Fruit fly (Drosophila melanogaster) whole organism, embryonic: ENCODE measurements around the gene Try29F.

ENCODE experiments used
- Aef1 ChIP-seq: fragments of 200-800 bp; sonication (Bioruptor generic); IDR thresholded peaks from 3 replicates; pipeline ENCODE4 v1.3.6; 2022; ENCODE audit warnings: missing biosample characterization, missing genetic modification characterization
- Atf3 ChIP-seq: fragments of 200-800 bp; sonication (Bioruptor generic); optimal IDR thresholded peaks from 3 replicates; lab custom pipeline; 2016; ENCODE audit warnings: missing biosample characterization, missing genetic modification characterization
- Bgb ChIP-seq: fragments of 200-800 bp; sonication (Bioruptor generic); IDR thresholded peaks from 2 replicates; pipeline ENCODE4 v1.3.6; 2022; ENCODE audit warnings: missing biosample characterization, missing genetic modification characterization; ENCODE audit not compliant: partially characterized antibody
- CG10654 ChIP-seq: fragments of 200-800 bp; sonication (Bioruptor generic); optimal IDR thresholded peaks from 2 replicates; lab custom pipeline; 2016; ENCODE audit warnings: missing biosample characterization, missing genetic modification characterization
- CG11504 ChIP-seq: fragments of 200-800 bp; sonication (Bioruptor generic); optimal IDR thresholded peaks from 3 replicates; lab custom pipeline; 2019; ENCODE audit warnings: missing biosample characterization, mild to moderate bottlenecking, missing genetic modification characterization, moderate library complexity
- CG11560 ChIP-seq: fragments of 200-800 bp; sonication (Bioruptor generic); IDR thresholded peaks from 3 replicates; pipeline ENCODE4 v1.3.6; 2022; ENCODE audit warnings: missing biosample characterization, missing genetic modification characterization
- CG12219 ChIP-seq: fragments of 200-800 bp; sonication (Bioruptor generic); optimal IDR thresholded peaks from 3 replicates; lab custom pipeline; 2018; ENCODE audit warnings: missing biosample characterization, mild to moderate bottlenecking, missing genetic modification characterization
- CG14014 ChIP-seq: fragments of 200-800 bp; sonication (Bioruptor generic); IDR thresholded peaks from 2 replicates; pipeline ENCODE4 v1.3.6; 2022; ENCODE audit warnings: missing biosample characterization, missing genetic modification characterization
- CG17912 ChIP-seq: fragments of 200-800 bp; sonication (Bioruptor generic); optimal IDR thresholded peaks from 2 replicates; lab custom pipeline; 2018; ENCODE audit warnings: missing biosample characterization, mild to moderate bottlenecking, missing genetic modification characterization
- CG1832 ChIP-seq: fragments of 200-800 bp; sonication (Bioruptor generic); optimal IDR thresholded peaks from 2 replicates; lab custom pipeline; 2017; ENCODE audit warnings: missing biosample characterization, mild to moderate bottlenecking, missing genetic modification characterization, inconsistent platforms
- CG18476 ChIP-seq: fragments of 200-800 bp; sonication (Bioruptor generic); optimal IDR thresholded peaks from 2 replicates; lab custom pipeline; 2016; ENCODE audit warnings: missing biosample characterization, mild to moderate bottlenecking, missing genetic modification characterization
- CG2116 ChIP-seq: fragments of 200-800 bp; sonication (Bioruptor generic); optimal IDR thresholded peaks from 3 replicates; lab custom pipeline; 2018; ENCODE audit warnings: missing biosample characterization, mild to moderate bottlenecking, missing genetic modification characterization
- CG2875 ChIP-seq: fragments of 200-800 bp; sonication (Bioruptor generic); optimal IDR thresholded peaks from 2 replicates; lab custom pipeline; 2017; ENCODE audit warnings: missing biosample characterization, mild to moderate bottlenecking, missing genetic modification characterization, missing genetic modification reagents
- CG31388 ChIP-seq: fragments of 200-800 bp; sonication (Bioruptor generic); optimal IDR thresholded peaks from 2 replicates; lab custom pipeline; 2016; ENCODE audit warnings: missing biosample characterization, missing genetic modification characterization
- CG3407 ChIP-seq: fragments of 200-800 bp; sonication (Bioruptor generic); optimal IDR thresholded peaks from 2 replicates; lab custom pipeline; 2018; ENCODE audit warnings: missing biosample characterization, mild to moderate bottlenecking, missing genetic modification characterization
- CG3995 ChIP-seq: fragments of 200-800 bp; sonication (Bioruptor generic); optimal IDR thresholded peaks from 3 replicates; lab custom pipeline; 2016; ENCODE audit warnings: missing biosample characterization, missing genetic modification characterization
- CG42726 ChIP-seq: fragments of 200-800 bp; sonication (Bioruptor generic); IDR thresholded peaks from 2 replicates; pipeline ENCODE4 v1.3.6; 2022; ENCODE audit warnings: missing biosample characterization, missing genetic modification characterization; ENCODE audit not compliant: partially characterized antibody
- CG4404 ChIP-seq: fragments of 200-800 bp; sonication (Bioruptor generic); IDR thresholded peaks from 2 replicates; pipeline ENCODE4 v1.3.6; 2022; ENCODE audit warnings: missing biosample characterization, missing genetic modification characterization
- CG5245 ChIP-seq: fragments of 200-800 bp; sonication (Bioruptor generic); optimal IDR thresholded peaks from 3 replicates; lab custom pipeline; 2016; ENCODE audit warnings: missing biosample characterization, missing genetic modification characterization
- CG6683 ChIP-seq: fragments of 200-800 bp; sonication (Bioruptor generic); optimal IDR thresholded peaks from 2 replicates; lab custom pipeline; 2017; ENCODE audit warnings: missing biosample characterization, mild to moderate bottlenecking, missing genetic modification characterization, missing genetic modification reagents
- CG6813 ChIP-seq: fragments of 200-800 bp; sonication (Bioruptor generic); optimal IDR thresholded peaks from 2 replicates; lab custom pipeline; 2017; ENCODE audit warnings: missing biosample characterization, missing genetic modification characterization, mild to moderate bottlenecking, moderate library complexity, missing genetic modification reagents
- CG7372 ChIP-seq: fragments of 200-800 bp; sonication (Bioruptor generic); IDR thresholded peaks from 2 replicates; pipeline ENCODE4 v1.3.6; 2022; ENCODE audit warnings: missing biosample characterization, missing genetic modification characterization
- CG8765 ChIP-seq: fragments of 200-800 bp; sonication (Bioruptor generic); IDR thresholded peaks from 2 replicates; pipeline ENCODE4 v1.3.6; 2022; ENCODE audit warnings: missing biosample characterization, missing genetic modification characterization
- Dad ChIP-seq: fragments of 200-800 bp; sonication (Bioruptor generic); optimal IDR thresholded peaks from 3 replicates; lab custom pipeline; 2016; ENCODE audit warnings: missing biosample characterization, missing genetic modification characterization
- Elba2 ChIP-seq: fragments of 200-800 bp; sonication (Bioruptor generic); optimal IDR thresholded peaks from 3 replicates; lab custom pipeline; 2016; ENCODE audit warnings: missing biosample characterization, missing genetic modification characterization
- HmgD ChIP-seq: fragments of 200-800 bp; sonication (Bioruptor generic); optimal IDR thresholded peaks from 3 replicates; lab custom pipeline; 2016; ENCODE audit warnings: missing biosample characterization, missing genetic modification characterization
- Hr78 ChIP-seq, 2 experiments: fragments of 200-800 bp in 1 of 2; fragments of >200 bp in 1 of 2; sonication (Bioruptor generic) in 1 of 2; optimal IDR thresholded peaks; 2 replicates each; lab custom pipeline; 2017 to 2019; ENCODE audit warnings: missing biosample characterization in 2 of 2, missing genetic modification characterization in 2 of 2, mild to moderate bottlenecking in 1 of 2, moderate library complexity in 1 of 2
- Mrtf ChIP-seq: fragments of 200-800 bp; sonication (Bioruptor generic); IDR thresholded peaks from 3 replicates; pipeline ENCODE4 v1.3.6; 2022; ENCODE audit warnings: missing biosample characterization, missing genetic modification characterization
- Rx ChIP-seq: fragments of 200-800 bp; sonication (Bioruptor generic); IDR thresholded peaks from 2 replicates; pipeline ENCODE4 v1.3.6; 2022; ENCODE audit warnings: missing biosample characterization, missing genetic modification characterization
- Trl ChIP-seq, 3 experiments: fragments of >200 bp in 2 of 3; fragments of 200-800 bp in 1 of 3; sonication (Bioruptor generic) in 1 of 3; optimal IDR thresholded peaks; 2 replicates in 1 of 3; 3 replicates in 2 of 3; lab custom pipeline; 2016 to 2017; ENCODE audit warnings: missing biosample characterization in 1 of 3, missing genetic modification characterization in 1 of 3
- Usf ChIP-seq: fragments of 200-800 bp; sonication (Bioruptor generic); optimal IDR thresholded peaks from 2 replicates; lab custom pipeline; 2017; ENCODE audit warnings: missing genotype, missing biosample characterization, missing genetic modification characterization
- ato ChIP-seq: fragments of 200-800 bp; sonication (Bioruptor generic); IDR thresholded peaks from 2 replicates; pipeline ENCODE4 v1.3.6; 2022; ENCODE audit warnings: missing biosample characterization, missing genetic modification characterization; ENCODE audit not compliant: partially characterized antibody
- bowl ChIP-seq: fragments of 200-800 bp; sonication (Bioruptor generic); IDR thresholded peaks from 2 replicates; pipeline ENCODE4 v1.3.6; 2022; ENCODE audit warnings: missing biosample characterization, missing genetic modification characterization
- croc ChIP-seq: fragments of 200-800 bp; sonication (Bioruptor generic); conservative IDR thresholded peaks from 3 replicates; pipeline ENCODE4 v1.3.6; 2022; ENCODE audit warnings: missing biosample characterization, missing genetic modification characterization
- da ChIP-seq: fragments of 200-800 bp; sonication (Bioruptor generic); optimal IDR thresholded peaks from 2 replicates; lab custom pipeline; 2016; ENCODE audit warnings: missing biosample characterization, missing genetic modification characterization
- disco-r ChIP-seq: fragments of 200-800 bp; sonication (Bioruptor generic); optimal IDR thresholded peaks from 2 replicates; lab custom pipeline; 2016; ENCODE audit warnings: missing biosample characterization, missing genetic modification characterization
- dmrt99B ChIP-seq: fragments of 200-800 bp; sonication (Bioruptor generic); optimal IDR thresholded peaks from 2 replicates; lab custom pipeline; 2018; ENCODE audit warnings: missing biosample characterization, mild to moderate bottlenecking, missing genetic modification characterization, moderate library complexity
- fd102C ChIP-seq: fragments of 200-800 bp; sonication (Bioruptor generic); optimal IDR thresholded peaks from 2 replicates; lab custom pipeline; 2018; ENCODE audit warnings: missing biosample characterization, mild to moderate bottlenecking, missing genetic modification characterization, moderate library complexity
- gro ChIP-seq: fragments of 200-800 bp; sonication (Bioruptor generic); optimal IDR thresholded peaks from 2 replicates; lab custom pipeline; 2016; ENCODE audit warnings: missing biosample characterization, missing genetic modification characterization
- gsb-n ChIP-seq: fragments of 200-800 bp; sonication (Bioruptor generic); optimal IDR thresholded peaks from 3 replicates; lab custom pipeline; 2018; ENCODE audit warnings: missing biosample characterization, mild to moderate bottlenecking, missing genetic modification characterization
- jigr1 ChIP-seq: fragments of 200-800 bp; sonication (Bioruptor generic); IDR thresholded peaks from 3 replicates; pipeline ENCODE4 v1.3.6; 2022; ENCODE audit warnings: missing biosample characterization, missing genetic modification characterization
- maf-S ChIP-seq: fragments of 200-800 bp; sonication (Bioruptor generic); optimal IDR thresholded peaks from 2 replicates; lab custom pipeline; 2016; ENCODE audit warnings: missing biosample characterization, missing genetic modification characterization
- pzg ChIP-seq: fragments of 200-800 bp; sonication (Bioruptor generic); optimal IDR thresholded peaks from 3 replicates; lab custom pipeline; 2018; ENCODE audit warnings: missing biosample characterization, mild to moderate bottlenecking, missing genetic modification characterization, moderate library complexity
- rib ChIP-seq: fragments of 200-800 bp; sonication (Bioruptor generic); IDR thresholded peaks from 2 replicates; pipeline ENCODE4 v1.3.6; 2022; ENCODE audit warnings: missing biosample characterization, missing genetic modification characterization
- row ChIP-seq: fragments of 200-800 bp; sonication (Bioruptor generic); IDR thresholded peaks from 3 replicates; pipeline ENCODE4 v1.3.6; 2022; ENCODE audit warnings: missing biosample characterization, missing genetic modification characterization
- schlank ChIP-seq: fragments of 200-800 bp; sonication (Bioruptor generic); optimal IDR thresholded peaks from 2 replicates; lab custom pipeline; 2018; ENCODE audit warnings: missing biosample characterization, mild to moderate bottlenecking, missing genetic modification characterization
- sima ChIP-seq: fragments of 200-800 bp; sonication (Bioruptor generic); optimal IDR thresholded peaks from 2 replicates; lab custom pipeline; 2016; ENCODE audit warnings: missing biosample characterization, missing genetic modification characterization
- sisA ChIP-seq: fragments of 200-800 bp; sonication (Bioruptor generic); IDR thresholded peaks from 2 replicates; pipeline ENCODE4 v1.3.6; 2022; ENCODE audit warnings: missing biosample characterization, missing genetic modification characterization
- slbo ChIP-seq: fragments of 200-800 bp; sonication (Bioruptor generic); IDR thresholded peaks from 2 replicates; pipeline ENCODE4 v1.3.6; 2022; ENCODE audit warnings: missing biosample characterization, missing genetic modification characterization

Gene Try29F

dm6 chr2L:8984614-8985318, 13.6 kb upstream of the Try29F start, which contains the start of gene CG13101 (continued):
- TF ChIP-seq Usf (GFP tag; lab: Kevin White, UChicago), result peak; percentile 61
- TF ChIP-seq CG42726 (GFP tag; lab: Robert Waterston, UW), result no peak
- no peak for TF ChIP-seq CG1832 (GFP tag; lab: Kevin White, UChicago)
- peak; percentile 89 for TF ChIP-seq CG2875
- peak; percentile 58 for TF ChIP-seq schlank
- peak; percentile 83 for TF ChIP-seq croc
- TF ChIP-seq CG6813, result peak; percentile 91
- TF ChIP-seq fd102C (GFP tag; lab: Kevin White, UChicago), result peak; percentile 45
- TF ChIP-seq CG3995 (GFP tag; lab: Kevin White, UChicago), result peak; percentile 18
- TF ChIP-seq Trl (optimal IDR thresholded peaks at IDR 0.05; lab: Kevin White, UChicago), result peak; percentile 56 to 62
- TF ChIP-seq Trl (GFP tag; optimal IDR thresholded peaks at IDR 0.05; lab: Kevin White, UChicago), result peak; percentile 88
- TF ChIP-seq sima (GFP tag; lab: Kevin White, UChicago), result no peak
- TF ChIP-seq Hr78 (GFP tag; optimal IDR thresholded peaks at IDR 0.05; lab: Kevin White, UChicago), result peak in 1 of 2 experiments; percentile 72
- peak; percentile 2 for TF ChIP-seq pzg (GFP tag; lab: Kevin White, UChicago)
- peak; percentile 87 for TF ChIP-seq CG3407
- peak; percentile 76 for TF ChIP-seq Rx (GFP tag; lab: Robert Waterston, UW)
- peak; percentile 41 for TF ChIP-seq Elba2
- peak; percentile 72 for TF ChIP-seq CG2116 (GFP tag; lab: Kevin White, UChicago)
- peak; percentile 89 for TF ChIP-seq sisA (GFP tag; lab: Robert Waterston, UW)
- peak; percentile 74 for TF ChIP-seq disco-r (GFP tag; lab: Kevin White, UChicago)
- TF ChIP-seq CG18476, result peak; percentile 90
- peak; percentile 77 for TF ChIP-seq jigr1 (GFP tag; lab: Robert Waterston, UW)
- TF ChIP-seq HmgD, result no peak
- peak; percentile 95 for TF ChIP-seq gsb-n (tag; lab: Kevin White, UChicago)
- TF ChIP-seq dmrt99B, result peak; percentile 92
- TF ChIP-seq row (GFP tag; lab: Robert Waterston, UW), result peak; percentile 96
- peak; percentile 82 for TF ChIP-seq Aef1
- TF ChIP-seq Bgb (GFP tag; lab: Robert Waterston, UW), result no peak
- TF ChIP-seq CG4404 (GFP tag; lab: Robert Waterston, UW), result peak; percentile 84
- TF ChIP-seq gro (GFP tag; lab: Kevin White, UChicago), result peak; percentile 81
- peak; percentile 80 for TF ChIP-seq maf-S (GFP tag; lab: Kevin White, UChicago)
- peak; percentile 87 for TF ChIP-seq CG6683
- TF ChIP-seq CG10654 (GFP tag; lab: Kevin White, UChicago), result peak; percentile 84
- peak; percentile 85 for TF ChIP-seq CG5245
- peak; percentile 80; the same call in 1 of the 2 replicates for TF ChIP-seq CG8765
- TF ChIP-seq slbo (GFP tag; lab: Robert Waterston, UW), result peak; percentile 94
- peak; percentile 93 for TF ChIP-seq rib (GFP tag; lab: Robert Waterston, UW)
- peak; percentile 88 for TF ChIP-seq CG12219 (GFP tag; lab: Kevin White, UChicago)
- TF ChIP-seq CG7372 (GFP tag; lab: Robert Waterston, UW), result peak; percentile 90
- TF ChIP-seq CG14014 (GFP tag; lab: Robert Waterston, UW), result peak; percentile 94
- TF ChIP-seq Mrtf (GFP tag; lab: Robert Waterston, UW), result peak; percentile 90; the same call in 2 of the 3 replicates
- peak; percentile 86 for TF ChIP-seq bowl (GFP tag; lab: Robert Waterston, UW)
- peak; percentile 50 for TF ChIP-seq da (GFP tag; lab: Kevin White, UChicago)
- TF ChIP-seq Dad (GFP tag; lab: Kevin White, UChicago), result peak; percentile 71
- TF ChIP-seq CG11504 (tag; lab: Kevin White, UChicago), result peak; percentile 91
- peak; percentile 71 for TF ChIP-seq CG31388 (GFP tag; lab: Kevin White, UChicago)
- TF ChIP-seq CG11560, result peak; percentile 80
- peak; percentile 79 for TF ChIP-seq Atf3 (GFP tag; lab: Kevin White, UChicago)
- TF ChIP-seq CG17912 (GFP tag; lab: Kevin White, UChicago), result no peak
- TF ChIP-seq ato (GFP tag; lab: Robert Waterston, UW), result no peak
